Worm (Caenorhabditis elegans) whole organism, L4 larva: ENCODE data around the gene nhl-1.

Experiments used
- F10B5.3 ChIP-seq: sonication (generic microtip); optimal IDR thresholded peaks from 2 replicates; lab custom pipeline; 2016; ENCODE audit warnings: mild to moderate bottlenecking, missing genetic modification characterization, missing compliant biosample characterization
- F26F4.8 ChIP-seq: fragments of 200-800 bp; sonication (Bioruptor generic); conservative IDR thresholded peaks from 2 replicates; pipeline ENCODE4 v1.3.6; 2022; ENCODE audit warnings: missing genetic modification characterization, missing compliant biosample characterization
- Y105C5A.15 ChIP-seq: fragments of 200-800 bp; sonication (Bioruptor generic); IDR thresholded peaks from 2 replicates; pipeline ENCODE4 v1.3.6; 2022; ENCODE audit warnings: missing genetic modification characterization, missing compliant biosample characterization
- ZK337.2 ChIP-seq: fragments of 200-800 bp; sonication (Bioruptor generic); IDR thresholded peaks from 2 replicates; pipeline ENCODE4 v1.3.6; 2022; ENCODE audit warnings: missing genetic modification reagents, missing genetic modification characterization, missing compliant biosample characterization
- aha-1 ChIP-seq: fragments of 150-350 bp; peaks from one replicate; lab custom pipeline; 2014; ENCODE audit warnings: missing biosample characterization, missing genetic modification characterization
- aly-2 ChIP-seq: sonication (generic microtip); optimal IDR thresholded peaks from 2 replicates; lab custom pipeline; 2018; ENCODE audit warnings: missing biosample characterization, missing genetic modification characterization
- ama-1 ChIP-seq: fragments of 150-350 bp; optimal IDR thresholded peaks from 2 replicates; lab custom pipeline; 2014; ENCODE audit warnings: inconsistent platforms, mixed read lengths
- ceh-62 ChIP-seq: sonication (generic microtip); optimal IDR thresholded peaks from 2 replicates; lab custom pipeline; 2017; ENCODE audit warnings: missing biosample characterization, missing genetic modification characterization
- ctbp-1 ChIP-seq: fragments of 200-800 bp; sonication (Bioruptor generic); IDR thresholded peaks from 2 replicates; pipeline ENCODE4 v1.3.6; 2022; ENCODE audit warnings: missing genetic modification reagents, missing genetic modification characterization, missing compliant biosample characterization
- daf-12 ChIP-seq: fragments of 150-350 bp; optimal IDR thresholded peaks from 2 replicates; lab custom pipeline; 2014; ENCODE audit warnings: missing biosample characterization, missing genetic modification reagents, missing genetic modification characterization
- daf-16 ChIP-seq, 3 experiments: sonication (generic microtip); optimal IDR thresholded peaks; 2 replicates each; lab custom pipeline; 2016 to 2017; ENCODE audit warnings: missing genetic modification characterization in 3 of 3, missing genetic modification reagents in 3 of 3, mild to moderate bottlenecking in 2 of 3, missing compliant biosample characterization in 2 of 3, missing biosample characterization in 1 of 3, moderate library complexity in 1 of 3
- dmd-8 ChIP-seq: fragments of 200-800 bp; sonication (Bioruptor generic); IDR thresholded peaks from 2 replicates; pipeline ENCODE4 v1.3.6; 2022; ENCODE audit warnings: missing genetic modification characterization, missing compliant biosample characterization
- dmd-9 ChIP-seq: fragments of 200-800 bp; sonication (Bioruptor generic); IDR thresholded peaks from 2 replicates; pipeline ENCODE4 v1.3.6; 2022; ENCODE audit warnings: missing genetic modification reagents, missing genetic modification characterization, missing compliant biosample characterization
- egl-27 ChIP-seq: sonication (generic microtip); optimal IDR thresholded peaks from 3 replicates; lab custom pipeline; 2017; ENCODE audit warnings: missing biosample characterization, missing genetic modification reagents, missing genetic modification characterization
- hlh-30 ChIP-seq: sonication (generic microtip); optimal IDR thresholded peaks from 2 replicates; lab custom pipeline; 2017; ENCODE audit warnings: antibody characterized with exemption, mild to moderate bottlenecking, missing genetic modification characterization, missing compliant biosample characterization; ENCODE audit not compliant: insufficient read depth
- lin-1 ChIP-seq: fragments of 200-800 bp; sonication (Bioruptor generic); IDR thresholded peaks from 2 replicates; pipeline ENCODE4 v1.3.6; 2022; ENCODE audit warnings: missing genetic modification reagents, missing genetic modification characterization, missing compliant biosample characterization
- lin-29 ChIP-seq: fragments of 200-800 bp; sonication (Bioruptor generic); IDR thresholded peaks from 2 replicates; pipeline ENCODE4 v1.3.6; 2022; ENCODE audit warnings: missing genetic modification reagents, missing genetic modification characterization, missing compliant biosample characterization
- lsy-2 ChIP-seq, 2 experiments: fragments of 150-350 bp in 1 of 2; sonication (generic microtip) in 1 of 2; optimal IDR thresholded peaks; 2 replicates each; lab custom pipeline; 2014 to 2017; ENCODE audit warnings: missing biosample characterization in 2 of 2, missing genetic modification characterization in 2 of 2
- mxl-2 ChIP-seq: fragments of 200-800 bp; sonication (Bioruptor generic); conservative IDR thresholded peaks from 2 replicates; pipeline ENCODE4 v1.3.6; 2022; ENCODE audit warnings: missing genetic modification reagents, missing genetic modification characterization, missing compliant biosample characterization
- mxl-3 ChIP-seq: fragments of 200-800 bp; sonication (Bioruptor generic); optimal IDR thresholded peaks from 2 replicates; lab custom pipeline; 2018; ENCODE audit warnings: mild to moderate bottlenecking, missing genetic modification characterization, missing compliant biosample characterization
- nhr-10 ChIP-seq: fragments of 150-350 bp; optimal IDR thresholded peaks from 2 replicates; lab custom pipeline; 2014; ENCODE audit warnings: missing biosample characterization, missing genetic modification characterization
- nhr-102 ChIP-seq: sonication (generic microtip); optimal IDR thresholded peaks from 2 replicates; lab custom pipeline; 2016; ENCODE audit warnings: mild to moderate bottlenecking, missing genetic modification characterization, moderate library complexity, missing compliant biosample characterization
- nhr-11 ChIP-seq: fragments of 150-350 bp; optimal IDR thresholded peaks from 2 replicates; lab custom pipeline; 2014; ENCODE audit warnings: missing biosample characterization, missing genetic modification characterization
- nhr-111 ChIP-seq: fragments of 200-800 bp; sonication (Bioruptor generic); optimal IDR thresholded peaks from 2 replicates; lab custom pipeline; 2018; ENCODE audit warnings: mild to moderate bottlenecking, missing genetic modification characterization, missing compliant biosample characterization
- nhr-28 ChIP-seq: fragments of 150-350 bp; optimal IDR thresholded peaks from 2 replicates; lab custom pipeline; 2014; ENCODE audit warnings: missing biosample characterization, missing genetic modification characterization
- nhr-41 ChIP-seq: fragments of 200-800 bp; sonication (Bioruptor generic); IDR thresholded peaks from 2 replicates; pipeline ENCODE4 v1.3.6; 2022; ENCODE audit warnings: missing genetic modification reagents, missing genetic modification characterization, missing compliant biosample characterization
- nhr-6 ChIP-seq: fragments of 150-350 bp; optimal IDR thresholded peaks from 2 replicates; lab custom pipeline; 2014; ENCODE audit warnings: missing biosample characterization, missing genetic modification characterization
- rbr-2 ChIP-seq: sonication (generic microtip); optimal IDR thresholded peaks from 2 replicates; lab custom pipeline; 2016; ENCODE audit warnings: missing genotype, missing genetic modification characterization, missing compliant biosample characterization
- snpc-1.2 ChIP-seq: fragments of 200-800 bp; sonication (Bioruptor generic); IDR thresholded peaks from 2 replicates; pipeline ENCODE4 v1.3.6; 2022; ENCODE audit warnings: missing genetic modification reagents, missing genetic modification characterization, missing compliant biosample characterization
- unc-130 ChIP-seq: sonication (generic microtip); optimal IDR thresholded peaks from 2 replicates; lab custom pipeline; 2016; ENCODE audit warnings: missing genetic modification reagents, missing genetic modification characterization, missing compliant biosample characterization
- unc-39 ChIP-seq: sonication (generic microtip); optimal IDR thresholded peaks from 2 replicates; lab custom pipeline; 2017; ENCODE audit warnings: missing biosample characterization, missing genetic modification characterization
- unc-62 ChIP-seq, 3 experiments: fragments of 150-350 bp in 1 of 3; sonication (generic microtip); optimal IDR thresholded peaks in 2 of 3; peaks in 1 of 3; 1 replicate in 1 of 3; 2 replicates in 2 of 3; lab custom pipeline; 2014 to 2017; ENCODE audit warnings: missing biosample characterization in 3 of 3, missing genetic modification characterization in 3 of 3, missing genetic modification reagents in 3 of 3, missing genotype in 1 of 3
- zip-11 ChIP-seq: fragments of 200-800 bp; sonication (Bioruptor generic); IDR thresholded peaks from 2 replicates; pipeline ENCODE4 v1.3.6; 2022; ENCODE audit warnings: missing genetic modification characterization, missing compliant biosample characterization
- zip-2 ChIP-seq: fragments of 150-350 bp; optimal IDR thresholded peaks from 2 replicates; lab custom pipeline; 2014; ENCODE audit warnings: missing biosample characterization, missing genetic modification characterization
- ztf-11 ChIP-seq: fragments of 150-350 bp; optimal IDR thresholded peaks from 2 replicates; lab custom pipeline; 2014; ENCODE audit warnings: missing biosample characterization, missing genetic modification characterization

nhl-1 gene

DNA sequence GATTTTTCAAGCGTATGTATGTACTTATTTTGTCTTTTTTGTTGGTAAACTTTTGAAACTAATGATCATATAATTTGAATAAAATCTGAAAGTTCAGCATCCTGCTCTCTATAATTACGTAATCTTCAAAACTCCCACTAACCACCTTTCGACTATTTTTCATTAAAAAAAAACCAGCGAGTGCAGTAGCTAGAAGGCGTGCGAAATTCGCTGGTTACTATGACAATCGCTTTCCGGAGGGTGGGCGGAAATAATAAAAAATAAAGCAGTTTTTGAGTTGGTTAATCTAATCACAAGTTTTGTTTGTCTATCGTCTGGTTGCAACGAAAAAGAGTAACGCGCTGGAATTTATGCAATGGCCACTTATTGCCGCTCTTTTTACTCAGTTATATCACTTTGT, 1.1 kb upstream of the nhl-1 start, which contains the start of gene irld-34:
Gene irld-34 (plus strand): TSS at position 301 of the 400 bp plus-strand sequence.
- TF ChIP-seq dmd-8 (GFP tag; lab: Robert Waterston, UW): no peak
- TF ChIP-seq rbr-2 (tag; lab: Kevin White, UChicago): no peak
- TF ChIP-seq nhr-41: no peak
- no peak for TF ChIP-seq dmd-9 (GFP tag; lab: Robert Waterston, UW)
- TF ChIP-seq unc-39 (tag; lab: Kevin White, UChicago): no peak
- TF ChIP-seq nhr-10 (tag; lab: Kevin White, UChicago): no peak
- TF ChIP-seq ama-1 (lab: Kevin White, UChicago): no peak
- TF ChIP-seq unc-62 (GFP tag; optimal IDR thresholded peaks at IDR 0.05 in 1 of 2; lab: Kevin White, UChicago): no peak
- TF ChIP-seq unc-62 (tag; optimal IDR thresholded peaks at IDR 0.05; lab: Kevin White, UChicago): no peak
- TF ChIP-seq nhr-102 (tag; lab: Kevin White, UChicago): no peak
- no peak for TF ChIP-seq Y105C5A.15 (GFP tag; lab: Robert Waterston, UW)
- TF ChIP-seq zip-11 (GFP tag; lab: Robert Waterston, UW): no peak
- TF ChIP-seq, all 104 proteins: peak for 0

DNA sequence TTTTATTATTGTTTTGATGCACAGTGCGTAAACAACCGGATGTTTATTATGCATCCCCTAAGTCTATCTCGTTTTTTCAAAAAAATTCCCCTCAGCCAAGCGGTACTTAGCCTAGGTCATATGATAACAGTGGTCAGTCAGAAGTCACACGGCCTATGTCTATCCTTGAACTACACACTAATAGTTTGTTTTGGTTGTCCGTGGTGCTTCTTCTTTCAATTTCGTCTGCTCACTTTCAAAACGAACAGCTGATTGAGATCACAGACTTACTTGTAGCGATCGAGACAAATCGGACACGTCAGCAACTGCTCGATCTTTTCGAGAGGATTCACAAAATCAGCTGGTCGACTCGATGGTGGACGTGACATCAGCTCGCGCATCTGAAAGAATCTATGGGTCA, 759 bp downstream of the nhl-1 start:
- TF ChIP-seq aha-1 (tag; lab: Kevin White, UChicago) (no peak), egl-27 (no peak), nhr-6 (tag; lab: Kevin White, UChicago) (no peak), hlh-30 (tag; lab: Kevin White, UChicago) (peak; percentile 27), daf-12 (no peak), ZK337.2 (GFP tag; lab: Robert Waterston, UW) (no peak), nhr-11 (tag; lab: Kevin White, UChicago) (peak; percentile 17), mxl-3 (GFP tag; lab: Kevin White, UChicago) (no peak), lin-29 (no peak), ztf-11 (tag; lab: Kevin White, UChicago) (no peak), aly-2 (tag; lab: Kevin White, UChicago) (no peak), nhr-10 (tag; lab: Kevin White, UChicago) (no peak), mxl-2 (GFP tag; lab: Robert Waterston, UW) (no peak), rbr-2 (tag; lab: Kevin White, UChicago) (no peak), lsy-2 (tag; optimal IDR thresholded peaks at IDR 0.05; lab: Kevin White, UChicago) (no peak), snpc-1.2 (GFP tag; lab: Robert Waterston, UW) (no peak), zip-2 (tag; lab: Kevin White, UChicago) (no peak), nhr-28 (no peak), ctbp-1 (no peak), dmd-9 (GFP tag; lab: Robert Waterston, UW) (no peak), ceh-62 (tag; lab: Kevin White, UChicago) (no peak), nhr-111 (GFP tag; lab: Kevin White, UChicago) (no peak), F10B5.3 (tag; lab: Kevin White, UChicago) (no peak), F26F4.8 (GFP tag; lab: Robert Waterston, UW) (no peak), unc-130 (no peak), daf-16 (GFP tag; optimal IDR thresholded peaks at IDR 0.05; lab: Kevin White, UChicago) (peak in 1 of 2 experiments; percentile 9), daf-16 (tag; optimal IDR thresholded peaks at IDR 0.05; lab: Kevin White, UChicago) (no peak)
- TF ChIP-seq, all 104 proteins: peak for 3

DNA sequence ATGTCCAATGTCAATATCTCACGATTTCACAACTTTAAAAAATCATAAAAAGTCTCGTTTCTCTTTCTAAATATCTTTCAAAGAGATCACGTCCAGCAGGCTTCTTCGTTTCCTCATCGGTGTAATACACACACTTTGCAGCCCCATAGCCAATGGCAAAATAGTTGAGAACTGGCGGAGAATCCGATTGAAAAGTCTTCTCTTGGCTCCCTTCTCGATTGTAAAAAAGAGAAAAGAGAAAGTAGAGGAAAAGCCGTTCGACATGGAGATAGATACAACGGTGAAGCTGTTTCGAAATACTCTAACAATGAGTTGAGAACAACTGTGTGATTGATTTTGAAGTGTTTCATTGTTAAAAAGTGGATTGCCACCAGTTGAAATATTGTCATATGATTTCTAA, 1.9 kb downstream of the nhl-1 start:
- TF ChIP-seq ZK337.2 (GFP tag; lab: Robert Waterston, UW): no peak
- TF ChIP-seq aha-1 (tag; lab: Kevin White, UChicago): peak; percentile 19
- TF ChIP-seq, all 104 proteins: peak for 1

DNA sequence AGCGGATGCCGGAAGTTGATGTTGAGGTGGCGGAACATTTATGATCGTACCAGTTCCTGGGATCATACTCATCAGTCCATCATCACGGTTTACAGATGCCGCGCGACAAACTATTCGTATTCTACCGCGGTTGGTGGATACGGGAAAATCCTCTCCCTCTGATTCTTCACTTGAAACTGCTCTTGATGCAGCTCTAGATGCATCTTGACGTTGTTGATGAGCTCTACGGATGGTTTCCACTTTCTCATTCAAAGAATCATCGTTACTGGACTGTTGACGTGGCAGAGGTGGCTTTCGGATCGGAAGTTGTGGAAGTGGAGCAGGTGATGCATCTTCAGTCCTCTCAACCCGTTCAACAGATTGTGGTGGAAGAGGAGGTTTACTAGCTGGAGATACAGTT, 4.6 kb downstream of the nhl-1 start:
- no peak for TF ChIP-seq lin-1 (GFP tag; lab: Robert Waterston, UW)
- TF ChIP-seq aha-1 (tag; lab: Kevin White, UChicago): peak; percentile 90
- TF ChIP-seq, all 104 proteins: peak for 1
